Worm (Caenorhabditis elegans) whole organism, midembryonic: ENCODE data around the gene fbxa-86.

Source experiments
- T22C8.4 ChIP-seq: fragments of 200-800 bp; sonication (Bioruptor generic); IDR thresholded peaks from 2 replicates; pipeline ENCODE4 v1.3.6; 2022; ENCODE audit warnings: missing genetic modification characterization, missing compliant biosample characterization
- cog-1 ChIP-seq: sonication (generic microtip); optimal IDR thresholded peaks from 2 replicates; lab custom pipeline; 2016; ENCODE audit warnings: missing genetic modification characterization, missing compliant biosample characterization
- flt-1 ChIP-seq: fragments of 200-800 bp; sonication (Bioruptor generic); IDR thresholded peaks from 2 replicates; pipeline ENCODE4 v1.3.6; 2022; ENCODE audit warnings: missing genetic modification characterization, missing compliant biosample characterization
- klf-2 ChIP-seq: fragments of 200-800 bp; sonication (Bioruptor generic); conservative IDR thresholded peaks from 2 replicates; pipeline ENCODE4 v1.3.6; 2022; ENCODE audit warnings: missing genetic modification reagents, missing genetic modification characterization, missing compliant biosample characterization
- med-1 ChIP-seq: sonication (generic microtip); optimal IDR thresholded peaks from 2 replicates; lab custom pipeline; 2017; ENCODE audit warnings: missing genetic modification characterization, mild to moderate bottlenecking, missing compliant biosample characterization, antibody characterized with exemption, missing genetic modification reagents; ENCODE audit not compliant: insufficient read depth
- ref-1 ChIP-seq: fragments of 200-800 bp; sonication (Bioruptor generic); conservative IDR thresholded peaks from 2 replicates; pipeline ENCODE4 v1.3.6; 2022; ENCODE audit warnings: missing genetic modification reagents, missing genetic modification characterization, missing compliant biosample characterization
- tab-1 ChIP-seq: fragments of 200-800 bp; sonication (Bioruptor generic); IDR thresholded peaks from 2 replicates; pipeline ENCODE4 v1.3.6; 2022; ENCODE audit warnings: missing genetic modification characterization, missing compliant biosample characterization
- ztf-23 ChIP-seq: fragments of 200-800 bp; sonication (Bioruptor generic); IDR thresholded peaks from 2 replicates; pipeline ENCODE4 v1.3.6; 2022; ENCODE audit warnings: missing genetic modification reagents, missing genetic modification characterization, missing compliant biosample characterization
- ztf-29 ChIP-seq: fragments of 200-800 bp; sonication (Bioruptor generic); IDR thresholded peaks from 2 replicates; pipeline ENCODE4 v1.3.6; 2022; ENCODE audit warnings: missing genetic modification reagents, missing genetic modification characterization, missing compliant biosample characterization

Gene fbxa-86

ce11 chrIV:4937647-4938046 is at the start of gene fbxa-86:
Gene fbxa-86 (minus strand): TSS chrIV:4938013.
- no peak for TF ChIP-seq flt-1 (GFP tag; lab: Robert Waterston, UW)
- no peak for TF ChIP-seq T22C8.4 (GFP tag; lab: Robert Waterston, UW)
- no peak for TF ChIP-seq ref-1 (GFP tag; lab: Robert Waterston, UW)
- TF ChIP-seq klf-2: no peak

DNA sequence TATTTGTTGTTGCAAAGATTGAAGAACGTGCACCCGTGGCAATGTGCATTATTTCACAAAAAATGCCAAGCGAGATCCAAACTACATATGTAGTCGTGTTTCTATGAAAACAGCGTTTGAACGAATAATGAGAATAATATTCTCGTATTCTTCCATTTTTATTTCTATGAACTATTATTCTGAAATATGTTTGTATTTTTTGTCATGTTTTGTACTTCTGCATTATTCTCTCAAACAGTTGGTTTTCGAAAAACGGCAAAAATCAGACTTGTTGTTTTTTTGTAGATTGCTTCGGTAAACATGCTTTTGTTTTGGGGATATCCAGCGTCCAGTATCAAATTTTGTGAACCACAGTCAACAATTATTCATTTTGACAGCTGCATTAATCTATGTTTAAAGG is 48.4 kb upstream of the fbxa-86 start, which contains the start of gene clec-177:
Gene clec-177, plus strand, starts transcription at position 301 of the 400 bp plus-strand sequence.
- TF ChIP-seq klf-2 (no peak), tab-1 (GFP tag; lab: Robert Waterston, UW) (no peak), cog-1 (no peak), med-1 (GFP tag; lab: Kevin White, UChicago) (no peak), ztf-23 (GFP tag; lab: Robert Waterston, UW) (no peak), T22C8.4 (GFP tag; lab: Robert Waterston, UW) (no peak), ztf-29 (GFP tag; lab: Robert Waterston, UW) (no peak), flt-1 (GFP tag; lab: Robert Waterston, UW) (no peak), ref-1 (GFP tag; lab: Robert Waterston, UW) (no peak)

DNA sequence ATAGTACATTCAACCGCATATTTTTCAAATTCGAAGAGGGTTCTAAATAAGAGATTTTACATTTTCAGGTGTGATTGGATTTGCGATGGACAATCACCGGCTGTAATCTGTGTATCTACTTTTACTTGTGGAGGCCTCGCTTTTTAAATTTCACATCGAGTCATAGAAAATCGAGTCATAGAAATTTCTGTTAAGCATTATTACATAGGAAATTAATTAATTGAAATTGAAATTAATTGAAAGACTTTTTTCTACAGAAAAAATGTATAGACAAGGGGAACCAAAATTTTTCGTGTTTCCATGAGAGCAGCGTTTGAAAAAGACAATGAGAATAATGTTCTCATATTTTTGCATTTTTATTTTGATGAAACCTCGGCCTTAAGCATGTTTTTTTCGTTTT is 45.9 kb upstream of the fbxa-86 start, which contains the start of gene clec-176:
Gene clec-176, plus strand, starts transcription at position 301 of the 400 bp plus-strand sequence.
- TF ChIP-seq ztf-23 (GFP tag; lab: Robert Waterston, UW) (no peak), flt-1 (GFP tag; lab: Robert Waterston, UW) (no peak), klf-2 (no peak), med-1 (GFP tag; lab: Kevin White, UChicago) (no peak), T22C8.4 (GFP tag; lab: Robert Waterston, UW) (no peak), ref-1 (GFP tag; lab: Robert Waterston, UW) (no peak), tab-1 (GFP tag; lab: Robert Waterston, UW) (no peak), cog-1 (no peak), ztf-29 (GFP tag; lab: Robert Waterston, UW) (no peak)

- TF ChIP-seq T22C8.4 (GFP tag; lab: Robert Waterston, UW) (no peak), flt-1 (GFP tag; lab: Robert Waterston, UW) (no peak)
Observed at ce11 chrIV:4982477-4982876, 44.7 kb upstream of the fbxa-86 start, which contains the start of gene E03H12.4. Gene E03H12.4 (plus strand): TSS chrIV:4982596.

ce11 chrIV:4981027-4981426 is 43.2 kb upstream of the fbxa-86 start, which contains the start of gene srz-24:
Gene srz-24 (minus strand): TSS chrIV:4981127.
- TF ChIP-seq ztf-23 (GFP tag; lab: Robert Waterston, UW) (no peak), ref-1 (GFP tag; lab: Robert Waterston, UW) (no peak), T22C8.4 (GFP tag; lab: Robert Waterston, UW) (no peak), ztf-29 (GFP tag; lab: Robert Waterston, UW) (no peak), med-1 (GFP tag; lab: Kevin White, UChicago) (no peak), flt-1 (GFP tag; lab: Robert Waterston, UW) (no peak), tab-1 (GFP tag; lab: Robert Waterston, UW) (no peak), cog-1 (no peak), klf-2 (no peak)

DNA sequence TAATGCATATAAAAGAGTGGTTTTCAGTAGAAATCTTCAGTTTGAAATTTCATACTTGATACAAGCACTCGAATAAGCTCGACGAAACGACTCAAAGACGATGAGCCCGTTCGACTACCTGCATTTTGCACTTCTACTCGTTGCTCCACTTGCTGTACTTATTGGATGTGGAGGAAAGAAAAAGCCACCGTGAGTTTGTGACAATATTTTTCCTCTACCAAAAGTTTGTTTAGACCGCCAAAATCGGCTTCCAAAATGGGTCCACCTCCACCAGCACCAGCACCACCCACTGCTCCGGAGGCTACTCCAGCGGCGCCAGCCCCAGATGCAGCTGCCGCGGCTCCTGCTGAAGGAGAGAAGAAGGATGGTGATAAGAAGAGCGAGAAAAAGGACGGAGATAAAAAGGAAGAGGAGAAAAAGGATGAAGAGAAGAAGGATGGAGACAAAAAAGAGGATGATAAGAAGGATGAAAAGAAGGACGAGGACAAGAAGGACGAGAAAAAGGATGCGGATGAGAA is 39.4 kb upstream of the fbxa-86 start, which contains the start of gene E03H12.5:
Gene E03H12.5, plus strand, starts transcription at position 51 of the 518 bp plus-strand sequence.
- TF ChIP-seq tab-1 (GFP tag; lab: Robert Waterston, UW) (no peak), ref-1 (GFP tag; lab: Robert Waterston, UW) (no peak), ztf-23 (GFP tag; lab: Robert Waterston, UW) (no peak), T22C8.4 (GFP tag; lab: Robert Waterston, UW) (no peak), med-1 (GFP tag; lab: Kevin White, UChicago) (no peak), klf-2 (no peak), flt-1 (GFP tag; lab: Robert Waterston, UW) (no peak), ztf-29 (GFP tag; lab: Robert Waterston, UW) (no peak), cog-1 (no peak)

ce11 chrIV:4975995-4976394 is 38.2 kb upstream of the fbxa-86 start, which contains the start of gene Y9C9A.16:
Gene Y9C9A.16 (minus strand): TSS chrIV:4976125.
- TF ChIP-seq tab-1 (GFP tag; lab: Robert Waterston, UW): no peak
- TF ChIP-seq T22C8.4 (GFP tag; lab: Robert Waterston, UW): no peak
- no peak for TF ChIP-seq ztf-23 (GFP tag; lab: Robert Waterston, UW)
- TF ChIP-seq ref-1 (GFP tag; lab: Robert Waterston, UW): no peak
- no peak for TF ChIP-seq cog-1

DNA sequence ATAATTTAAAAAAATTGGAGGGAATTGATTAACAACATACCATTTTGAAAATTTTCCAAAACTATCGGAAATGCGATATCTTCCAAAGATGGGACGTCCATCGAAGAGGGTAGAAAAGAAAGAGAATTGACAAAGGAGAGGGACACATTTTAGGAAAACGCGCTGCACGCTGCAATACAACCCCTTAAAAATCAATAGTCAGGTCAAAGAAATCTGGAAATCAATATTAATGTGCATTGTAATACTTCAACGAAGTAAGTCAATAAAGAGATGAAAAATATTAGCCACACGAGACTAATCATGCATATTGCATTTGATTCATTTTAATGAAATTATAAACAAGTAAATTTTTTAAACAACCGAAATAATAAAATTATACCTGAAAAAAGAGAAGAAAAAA is 31.6 kb upstream of the fbxa-86 start, which contains the start of gene Y9C9A.13:
Gene Y9C9A.13, minus strand, starts transcription at position 101 of the 400 bp plus-strand sequence.
- no peak for TF ChIP-seq ztf-23 (GFP tag; lab: Robert Waterston, UW)
- TF ChIP-seq klf-2: no peak
- no peak for TF ChIP-seq flt-1 (GFP tag; lab: Robert Waterston, UW)

ce11 chrIV:4963834-4964233 is 26.0 kb upstream of the fbxa-86 start, which contains the start of gene txt-3:
Gene txt-3 (plus strand): TSS chrIV:4963958.
- TF ChIP-seq ref-1 (GFP tag; lab: Robert Waterston, UW) (no peak), cog-1 (no peak), ztf-29 (GFP tag; lab: Robert Waterston, UW) (no peak), klf-2 (no peak), T22C8.4 (GFP tag; lab: Robert Waterston, UW) (no peak), flt-1 (GFP tag; lab: Robert Waterston, UW) (no peak), ztf-23 (GFP tag; lab: Robert Waterston, UW) (no peak), tab-1 (GFP tag; lab: Robert Waterston, UW) (no peak), med-1 (GFP tag; lab: Kevin White, UChicago) (no peak)

DNA sequence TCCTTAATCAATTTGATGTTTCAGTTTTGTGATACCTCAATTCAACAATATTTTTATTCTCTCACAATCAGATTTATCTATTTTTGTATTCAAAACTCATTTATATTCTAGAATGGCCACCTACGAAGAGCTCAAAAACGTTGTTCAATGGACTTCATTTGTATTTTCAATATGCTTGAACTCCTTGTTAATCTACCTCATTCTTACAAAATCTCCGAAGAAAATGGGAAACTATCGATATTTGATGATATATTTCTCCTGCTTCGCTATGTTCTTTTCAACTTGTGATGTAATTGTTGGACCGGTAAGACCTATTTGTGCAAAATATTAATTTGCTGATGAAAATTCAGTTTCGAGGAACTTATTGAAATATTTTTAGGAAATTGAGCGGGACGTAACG is 22.8 kb upstream of the fbxa-86 start, which contains the start of gene str-164:
Gene str-164, plus strand, starts transcription at position 113 of the 400 bp plus-strand sequence.
- TF ChIP-seq med-1 (GFP tag; lab: Kevin White, UChicago): no peak
- no peak for TF ChIP-seq T22C8.4 (GFP tag; lab: Robert Waterston, UW)
- TF ChIP-seq ref-1 (GFP tag; lab: Robert Waterston, UW): no peak
